Worm (Caenorhabditis elegans) whole organism, young adult: ENCODE results near the gene sru-40.

Experiments used
- B0336.3 ChIP-seq: fragments of 200-800 bp; sonication (Bioruptor generic); IDR thresholded peaks from 2 replicates; pipeline ENCODE4 v1.3.6; 2022; ENCODE audit warnings: missing genetic modification characterization, missing compliant biosample characterization
- D2030.7 ChIP-seq: fragments of 200-800 bp; sonication (Bioruptor generic); IDR thresholded peaks from 2 replicates; pipeline ENCODE4 v1.3.6; 2022; ENCODE audit warnings: missing genetic modification reagents, missing genetic modification characterization, missing compliant biosample characterization
- F10E7.11 ChIP-seq: sonication (generic microtip); optimal IDR thresholded peaks from 2 replicates; lab custom pipeline; 2017; ENCODE audit warnings: mild to moderate bottlenecking, missing genetic modification characterization, moderate library complexity, missing compliant biosample characterization
- F22D6.2 ChIP-seq: sonication (generic microtip); optimal IDR thresholded peaks from 2 replicates; lab custom pipeline; 2016; ENCODE audit warnings: mild to moderate bottlenecking, missing genetic modification characterization, missing compliant biosample characterization
- F37B4.10 ChIP-seq: fragments of 200-800 bp; sonication (Bioruptor generic); IDR thresholded peaks from 2 replicates; pipeline ENCODE4 v1.3.6; 2022; ENCODE audit warnings: missing genetic modification characterization, missing compliant biosample characterization
- K12H6.12 ChIP-seq: fragments of 200-800 bp; sonication (Bioruptor generic); optimal IDR thresholded peaks from 2 replicates; lab custom pipeline; 2018; ENCODE audit warnings: mild to moderate bottlenecking, missing genetic modification characterization, missing compliant biosample characterization
- Y95B8A.8 ChIP-seq: fragments of 200-800 bp; sonication (Bioruptor generic); IDR thresholded peaks from 2 replicates; pipeline ENCODE4 v1.3.6; 2022; ENCODE audit warnings: missing genetic modification reagents, missing genetic modification characterization, missing compliant biosample characterization
- akir-1 ChIP-seq: fragments of 200-800 bp; sonication (Bioruptor generic); optimal IDR thresholded peaks from 2 replicates; lab custom pipeline; 2018; ENCODE audit warnings: mild to moderate bottlenecking, missing genetic modification characterization, moderate library complexity, missing compliant biosample characterization
- ama-1 ChIP-seq, 3 experiments: fragments of 150-350 bp in 1 of 3; sonication (generic microtip) in 2 of 3; optimal IDR thresholded peaks; 2 replicates each; lab custom pipeline; 2014 to 2018; ENCODE audit warnings: missing biosample characterization in 2 of 3, missing genetic modification characterization in 2 of 3, missing genetic modification reagents in 2 of 3
- aptf-3 ChIP-seq: fragments of 200-800 bp; sonication (Bioruptor generic); IDR thresholded peaks from 2 replicates; pipeline ENCODE4 v1.3.6; 2022; ENCODE audit warnings: missing genetic modification characterization, missing compliant biosample characterization
- atf-7 ChIP-seq: sonication (generic microtip); optimal IDR thresholded peaks from 2 replicates; lab custom pipeline; 2017; ENCODE audit warnings: mild to moderate bottlenecking, missing genetic modification characterization, missing compliant biosample characterization
- athp-1 ChIP-seq: sonication (generic microtip); optimal IDR thresholded peaks from 2 replicates; lab custom pipeline; 2017; ENCODE audit warnings: mild to moderate bottlenecking, missing genetic modification characterization, missing compliant biosample characterization
- attf-3 ChIP-seq: fragments of 200-800 bp; sonication (Bioruptor generic); conservative IDR thresholded peaks from 2 replicates; pipeline ENCODE4 v1.3.6; 2022; ENCODE audit warnings: missing genetic modification reagents, missing genetic modification characterization, missing compliant biosample characterization
- attf-5 ChIP-seq: fragments of 200-800 bp; sonication (Bioruptor generic); optimal IDR thresholded peaks from 2 replicates; lab custom pipeline; 2018; ENCODE audit warnings: mild to moderate bottlenecking, missing genetic modification characterization, missing compliant biosample characterization
- bed-1 ChIP-seq: fragments of 200-800 bp; sonication (Bioruptor generic); IDR thresholded peaks from 2 replicates; pipeline ENCODE4 v1.3.6; 2022; ENCODE audit warnings: missing genetic modification reagents, missing genetic modification characterization, missing compliant biosample characterization
- cebp-1 ChIP-seq, 2 experiments: fragments of 200-800 bp in 1 of 2; sonication (Bioruptor generic) in 1 of 2; sonication (generic microtip) in 1 of 2; IDR thresholded peaks in 1 of 2; optimal IDR thresholded peaks in 1 of 2; 2 replicates each; pipeline versions ENCODE4 v1.3.6 to Lab custom; 2017 to 2022; ENCODE audit warnings: missing compliant biosample characterization in 2 of 2, missing genetic modification characterization in 2 of 2, mild to moderate bottlenecking in 1 of 2, missing genetic modification reagents in 1 of 2, moderate library complexity in 1 of 2
- cebp-2 ChIP-seq: fragments of 200-800 bp; sonication (Bioruptor generic); IDR thresholded peaks from 2 replicates; pipeline ENCODE4 v1.3.6; 2022; ENCODE audit warnings: missing genetic modification characterization, missing compliant biosample characterization
- ceh-27 ChIP-seq: fragments of 200-800 bp; sonication (Bioruptor generic); optimal IDR thresholded peaks from 2 replicates; lab custom pipeline; 2018; ENCODE audit warnings: mild to moderate bottlenecking, missing genetic modification characterization, moderate library complexity, missing compliant biosample characterization
- ceh-40 ChIP-seq: fragments of 200-800 bp; sonication (Bioruptor generic); IDR thresholded peaks from 2 replicates; pipeline ENCODE4 v1.3.6; 2022; ENCODE audit warnings: missing genetic modification characterization, missing compliant biosample characterization
- chd-7 ChIP-seq: sonication (generic microtip); optimal IDR thresholded peaks from 2 replicates; lab custom pipeline; 2016; ENCODE audit warnings: mild to moderate bottlenecking, missing genetic modification characterization, moderate library complexity, missing compliant biosample characterization
- egl-18 ChIP-seq: fragments of 200-800 bp; sonication (Bioruptor generic); IDR thresholded peaks from 2 replicates; pipeline ENCODE4 v1.3.6; 2022; ENCODE audit warnings: missing genetic modification reagents, missing genetic modification characterization, missing compliant biosample characterization
- ets-4 ChIP-seq: fragments of 200-800 bp; sonication (Bioruptor generic); optimal IDR thresholded peaks from 2 replicates; lab custom pipeline; 2018; ENCODE audit warnings: mild to moderate bottlenecking, missing genetic modification characterization, missing compliant biosample characterization
- fkh-3 ChIP-seq: sonication (generic microtip); optimal IDR thresholded peaks from 2 replicates; lab custom pipeline; 2016; ENCODE audit warnings: mild to moderate bottlenecking, missing genetic modification characterization, missing compliant biosample characterization
- hlh-12 ChIP-seq: sonication (generic microtip); optimal IDR thresholded peaks from 2 replicates; lab custom pipeline; 2016; ENCODE audit warnings: missing genetic modification characterization, missing compliant biosample characterization
- hlh-26 ChIP-seq: fragments of 200-800 bp; sonication (Bioruptor generic); conservative IDR thresholded peaks from 2 replicates; pipeline ENCODE4 v1.3.6; 2022; ENCODE audit warnings: missing genetic modification reagents, missing genetic modification characterization, missing compliant biosample characterization
- let-526 ChIP-seq: fragments of 200-800 bp; sonication (Bioruptor generic); IDR thresholded peaks from 2 replicates; pipeline ENCODE4 v1.3.6; 2022; ENCODE audit warnings: missing genetic modification reagents, missing genetic modification characterization, missing compliant biosample characterization
- lin-54 ChIP-seq: fragments of 200-800 bp; sonication (Bioruptor generic); optimal IDR thresholded peaks from 2 replicates; lab custom pipeline; 2018; ENCODE audit warnings: mild to moderate bottlenecking, missing genetic modification characterization, missing compliant biosample characterization
- mxl-1 ChIP-seq: sonication (generic microtip); optimal IDR thresholded peaks from 2 replicates; lab custom pipeline; 2016; ENCODE audit warnings: missing genetic modification characterization, missing compliant biosample characterization
- nfya-1 ChIP-seq: sonication (generic microtip); optimal IDR thresholded peaks from 2 replicates; lab custom pipeline; 2017; ENCODE audit warnings: antibody characterized with exemption, missing compliant biosample characterization, missing genetic modification characterization, borderline replicate concordance; ENCODE audit not compliant: insufficient read depth
- nhr-27 ChIP-seq: fragments of 200-800 bp; sonication (Bioruptor generic); optimal IDR thresholded peaks from 2 replicates; lab custom pipeline; 2018; ENCODE audit warnings: mild to moderate bottlenecking, missing genetic modification characterization, moderate library complexity, missing compliant biosample characterization
- nhr-80 ChIP-seq: sonication (generic microtip); optimal IDR thresholded peaks from 2 replicates; lab custom pipeline; 2016; ENCODE audit warnings: missing genetic modification characterization, missing compliant biosample characterization
- nhr-90 ChIP-seq: sonication (generic microtip); optimal IDR thresholded peaks from 2 replicates; lab custom pipeline; 2016; ENCODE audit warnings: missing genotype, mild to moderate bottlenecking, missing genetic modification characterization, missing compliant biosample characterization
- pbrm-1 ChIP-seq: fragments of 200-800 bp; sonication (Bioruptor generic); IDR thresholded peaks from 2 replicates; pipeline ENCODE4 v1.3.6; 2022; ENCODE audit warnings: missing genetic modification reagents, missing genetic modification characterization, missing compliant biosample characterization
- pha-4 ChIP-seq: fragments of 150-350 bp; sonication (generic microtip); optimal IDR thresholded peaks from 2 replicates; lab custom pipeline; 2014; ENCODE audit warnings: missing biosample characterization, missing genetic modification reagents, missing genetic modification characterization
- rec-8 ChIP-seq, 2 experiments: sonication (generic microtip); optimal IDR thresholded peaks; 2 replicates each; lab custom pipeline; 2016; ENCODE audit warnings: mild to moderate bottlenecking in 2 of 2, missing genetic modification characterization in 2 of 2, missing genetic modification reagents in 2 of 2, missing genotype in 2 of 2, missing biosample characterization in 1 of 2, missing compliant biosample characterization in 1 of 2, moderate library complexity in 1 of 2
- sdz-38 ChIP-seq: sonication (generic microtip); optimal IDR thresholded peaks from 2 replicates; lab custom pipeline; 2016; ENCODE audit warnings: missing genotype, missing genetic modification characterization, missing compliant biosample characterization
- snpc-1.1 ChIP-seq: sonication (generic microtip); optimal IDR thresholded peaks from 2 replicates; lab custom pipeline; 2017; ENCODE audit warnings: missing genetic modification characterization, mild to moderate bottlenecking, missing compliant biosample characterization, antibody characterized with exemption, moderate library complexity, missing genotype, missing genetic modification reagents; ENCODE audit not compliant: insufficient read depth
- snpc-4 ChIP-seq, 5 experiments: fragments of 150-350 bp in 1 of 5; sonication (generic microtip) in 4 of 5; optimal IDR thresholded peaks; 2 replicates each; lab custom pipeline; 2014 to 2018; ENCODE audit warnings: missing genetic modification characterization in 5 of 5, missing biosample characterization in 3 of 5, antibody characterized with exemption in 2 of 5, mild to moderate bottlenecking in 2 of 5, missing compliant biosample characterization in 2 of 5, missing genotype in 2 of 5, moderate library complexity in 2 of 5, missing genetic modification reagents in 1 of 5
- somi-1 ChIP-seq: fragments of 200-800 bp; sonication (Bioruptor generic); optimal IDR thresholded peaks from 2 replicates; lab custom pipeline; 2018; ENCODE audit warnings: mild to moderate bottlenecking, missing genetic modification characterization, missing compliant biosample characterization
- tlf-1 ChIP-seq: fragments of 200-800 bp; sonication (Bioruptor generic); optimal IDR thresholded peaks from 2 replicates; lab custom pipeline; 2018; ENCODE audit warnings: mild to moderate bottlenecking, missing genetic modification characterization, missing compliant biosample characterization
- unc-130 ChIP-seq: sonication (generic microtip); optimal IDR thresholded peaks from 2 replicates; lab custom pipeline; 2016; ENCODE audit warnings: missing genetic modification reagents, missing genetic modification characterization, missing compliant biosample characterization
- xnd-1 ChIP-seq: sonication (generic microtip); optimal IDR thresholded peaks from 2 replicates; lab custom pipeline; 2016; ENCODE audit warnings: missing genotype, missing genetic modification reagents, missing genetic modification characterization, missing compliant biosample characterization
- zim-3 ChIP-seq: sonication (generic microtip); optimal IDR thresholded peaks from 2 replicates; lab custom pipeline; 2017; ENCODE audit warnings: mild to moderate bottlenecking, missing genetic modification characterization, moderate library complexity, missing compliant biosample characterization
- ztf-22 ChIP-seq: fragments of 200-800 bp; sonication (Bioruptor generic); optimal IDR thresholded peaks from 2 replicates; lab custom pipeline; 2018; ENCODE audit warnings: mild to moderate bottlenecking, missing genetic modification characterization, moderate library complexity, missing compliant biosample characterization
- ztf-26 ChIP-seq: sonication (generic microtip); optimal IDR thresholded peaks from 2 replicates; lab custom pipeline; 2017; ENCODE audit warnings: missing genetic modification characterization, missing compliant biosample characterization
- ztf-3 ChIP-seq: fragments of 200-800 bp; sonication (Bioruptor generic); optimal IDR thresholded peaks from 2 replicates; lab custom pipeline; 2018; ENCODE audit warnings: mild to moderate bottlenecking, missing genetic modification characterization, missing compliant biosample characterization

sru-40 gene

ce11 chrV:9789657-9790261 lies 44.0 kb downstream of the sru-40 start, which contains the start of gene ztf-7 (continued):
- peak; percentile 97 for TF ChIP-seq pbrm-1 (GFP tag; lab: Robert Waterston, UW)
- peak; percentile 90 for TF ChIP-seq chd-7 (tag; lab: Kevin White, UChicago)
- TF ChIP-seq B0336.3 (GFP tag; lab: Robert Waterston, UW), result peak; percentile 98
- TF ChIP-seq lin-54, result peak; percentile 91
- TF ChIP-seq snpc-1.1, result no peak
- TF ChIP-seq unc-130 (GFP tag; lab: Kevin White, UChicago), result no peak
- peak; percentile 75 for TF ChIP-seq cebp-1 (GFP tag; IDR thresholded peaks at IDR 0.05; lab: Robert Waterston, UW)
- peak; percentile 96 for TF ChIP-seq cebp-1 (tag; optimal IDR thresholded peaks at IDR 0.05; lab: Kevin White, UChicago)
- TF ChIP-seq F22D6.2, result peak; percentile 87
- TF ChIP-seq hlh-12 (tag; lab: Kevin White, UChicago), result no peak
- no peak for TF ChIP-seq xnd-1 (tag; lab: Kevin White, UChicago)
- TF ChIP-seq ets-4 (GFP tag; lab: Kevin White, UChicago), result peak; percentile 86
- peak; percentile 61 for TF ChIP-seq athp-1 (tag; lab: Kevin White, UChicago)
- peak; percentile 77 for TF ChIP-seq nhr-90 (tag; lab: Kevin White, UChicago)
- TF ChIP-seq ama-1 (optimal IDR thresholded peaks at IDR 0.05; lab: Kevin White, UChicago), result no peak
- TF ChIP-seq ama-1 (GFP tag; optimal IDR thresholded peaks at IDR 0.05; lab: Kevin White, UChicago), result no peak
- TF ChIP-seq ztf-3 (GFP tag; lab: Kevin White, UChicago), result peak; percentile 75
- peak; percentile 97 for TF ChIP-seq tlf-1
- TF ChIP-seq hlh-26 (GFP tag; lab: Robert Waterston, UW), result no peak
- peak; percentile 99 for TF ChIP-seq nhr-80
- peak; percentile 93 for TF ChIP-seq let-526 (GFP tag; lab: Robert Waterston, UW)
- TF ChIP-seq pha-4, result no peak
- peak; percentile 90 for TF ChIP-seq Y95B8A.8 (GFP tag; lab: Robert Waterston, UW)
- TF ChIP-seq ceh-40 (GFP tag; lab: Robert Waterston, UW), result no peak
- peak; percentile 97 for TF ChIP-seq attf-5 (GFP tag; lab: Kevin White, UChicago)
- no peak for TF ChIP-seq rec-8 (tag; optimal IDR thresholded peaks at IDR 0.05; lab: Kevin White, UChicago)
- no peak for TF ChIP-seq zim-3 (tag; lab: Kevin White, UChicago)
- peak; percentile 95 for TF ChIP-seq ztf-22 (GFP tag; lab: Kevin White, UChicago)
- TF ChIP-seq K12H6.12 (tag; lab: Kevin White, UChicago), result peak; percentile 97
- peak; percentile 67 for TF ChIP-seq snpc-4 (GFP tag; optimal IDR thresholded peaks at IDR 0.05; lab: Kevin White, UChicago)
- TF ChIP-seq snpc-4 (tag; optimal IDR thresholded peaks at IDR 0.05; lab: Kevin White, UChicago), result peak in 3 of 4 experiments; percentile 77 to 87 (median 84)
- peak; percentile 92 for TF ChIP-seq somi-1 (GFP tag; lab: Kevin White, UChicago)
- TF ChIP-seq nfya-1 (tag; lab: Kevin White, UChicago), result no peak
- TF ChIP-seq attf-3, result peak; percentile 51; the same call in 1 of the 2 replicates
- TF ChIP-seq F37B4.10, result 0 out of 2 replicates have a peak, but pooled peaks have one; percentile 78
- TF ChIP-seq nhr-27, result peak; percentile 8
- peak; percentile 96 for TF ChIP-seq atf-7 (tag; lab: Kevin White, UChicago)
- peak; percentile 15 for TF ChIP-seq akir-1 (GFP tag; lab: Kevin White, UChicago)
- TF ChIP-seq fkh-3 (tag; lab: Kevin White, UChicago), result no peak
- peak; percentile 65; the same call in 1 of the 2 replicates for TF ChIP-seq cebp-2 (GFP tag; lab: Robert Waterston, UW)
- TF ChIP-seq aptf-3 (GFP tag; lab: Robert Waterston, UW), result no peak
- no peak for TF ChIP-seq sdz-38 (tag; lab: Kevin White, UChicago)
- no peak for TF ChIP-seq mxl-1 (tag; lab: Kevin White, UChicago)
- TF ChIP-seq ztf-26 (tag; lab: Kevin White, UChicago), result peak; percentile 97
- peak; percentile 26; the same call in 1 of the 2 replicates for TF ChIP-seq D2030.7 (GFP tag; lab: Robert Waterston, UW)
- no peak for TF ChIP-seq F10E7.11 (tag; lab: Kevin White, UChicago)
- 0 out of 2 replicates have a peak, but pooled peaks have one; percentile 64 for TF ChIP-seq egl-18 (GFP tag; lab: Robert Waterston, UW)
- 0 out of 2 replicates have a peak, but pooled peaks have one; percentile 75 for TF ChIP-seq bed-1 (GFP tag; lab: Robert Waterston, UW)
- peak; percentile 97 for TF ChIP-seq ceh-27 (GFP tag; lab: Kevin White, UChicago)
